Worm (Caenorhabditis elegans): ENCODE results near the gene F57C2.5.

F57C2.5 gene

DNA sequence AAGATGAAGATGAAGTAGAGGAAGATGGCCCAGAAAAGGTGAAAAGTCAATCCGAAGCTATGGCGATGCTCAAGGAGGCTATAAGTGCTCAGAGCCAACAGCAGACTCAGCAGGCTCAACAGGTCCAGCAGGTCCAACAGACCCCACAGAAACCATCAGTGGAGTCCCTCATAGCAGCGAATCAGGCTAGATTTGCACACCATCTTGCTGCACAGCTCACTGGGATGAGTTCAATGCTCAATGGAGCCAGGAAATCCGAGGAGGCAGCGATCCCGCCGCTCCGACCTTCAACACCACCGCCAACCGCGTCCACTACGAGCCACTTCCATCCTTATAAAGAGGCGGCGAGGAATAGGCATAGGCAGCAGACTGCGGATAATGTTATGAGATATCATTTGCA, 46.8 kb upstream of the F57C2.5 start:
- no peak for TF ChIP-seq ceh-27 (GFP tag; optimal IDR thresholded peaks at IDR 0.05)
- TF ChIP-seq nfyb-1 (GFP tag; IDR thresholded peaks at IDR 0.05), result 0 out of 2 replicates have a peak, but pooled peaks have one; percentile 14
- TF ChIP-seq zfh-2 (GFP tag; conservative IDR thresholded peaks at IDR 0.05), result peak; percentile 79

DNA sequence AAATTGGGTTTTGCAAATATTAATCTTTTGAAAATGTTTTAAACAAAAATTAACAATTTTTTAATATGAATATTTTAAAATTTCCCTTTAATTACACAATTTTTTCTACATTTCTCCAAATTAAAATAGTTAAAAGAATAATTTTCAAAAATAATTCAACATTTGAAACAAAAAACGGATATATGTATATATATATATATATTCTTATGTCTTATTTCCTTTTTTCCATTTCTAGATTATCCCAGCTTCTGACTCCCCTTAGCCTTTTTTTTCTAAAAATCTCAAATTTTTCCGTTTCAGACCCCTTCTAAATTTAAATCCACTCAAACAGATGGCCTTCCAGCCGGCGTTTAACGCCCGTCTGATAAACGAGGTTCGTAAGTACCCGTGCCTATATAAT, 45.3 kb upstream of the F57C2.5 start, which contains the start of gene madf-5:
Gene madf-5, plus strand, starts transcription at position 301 of the 400 bp plus-strand sequence.
- no peak for TF ChIP-seq ztf-26 (tag; optimal IDR thresholded peaks at IDR 0.05)
- TF ChIP-seq sea-2 (GFP tag; IDR thresholded peaks at IDR 0.05), result no peak
- TF ChIP-seq ZK185.1 (tag; optimal IDR thresholded peaks at IDR 0.05; ENCODE audit: poor library complexity, severe bottlenecking), result no peak
- TF ChIP-seq madf-6 (GFP tag; IDR thresholded peaks at IDR 0.05), result no peak
- TF ChIP-seq C06A6.2 (GFP tag; conservative IDR thresholded peaks at IDR 0.05), result no peak
- no peak for TF ChIP-seq lsl-1 (GFP tag; optimal IDR thresholded peaks at IDR 0.05)
- TF ChIP-seq Y67H2A.10 (GFP tag; conservative IDR thresholded peaks at IDR 0.05), result no peak
- no peak for TF ChIP-seq ztf-28 (GFP tag; IDR thresholded peaks at IDR 0.05)
- no peak for TF ChIP-seq ztf-25 (GFP tag; IDR thresholded peaks at IDR 0.05)
- no peak for TF ChIP-seq lsy-27 (tag; optimal IDR thresholded peaks at IDR 0.05; ENCODE audit: borderline replicate concordance, insufficient read depth)
- TF ChIP-seq F49E8.2 (tag; optimal IDR thresholded peaks at IDR 0.05; ENCODE audit: insufficient read depth), result no peak
- TF ChIP-seq ztf-22 (GFP tag; optimal IDR thresholded peaks at IDR 0.05), result no peak
- TF ChIP-seq Y95B8A.8 (GFP tag; IDR thresholded peaks at IDR 0.05), result no peak
- TF ChIP-seq B0336.3 (GFP tag; IDR thresholded peaks at IDR 0.05), result no peak
- TF ChIP-seq lin-26 (GFP tag; IDR thresholded peaks at IDR 0.05), result no peak
- TF ChIP-seq bed-2 (GFP tag; IDR thresholded peaks at IDR 0.05), result no peak
- no peak for TF ChIP-seq efl-1 (GFP tag; optimal IDR thresholded peaks at IDR 0.05)
- no peak for TF ChIP-seq lin-54 (GFP tag; optimal IDR thresholded peaks at IDR 0.05)

DNA sequence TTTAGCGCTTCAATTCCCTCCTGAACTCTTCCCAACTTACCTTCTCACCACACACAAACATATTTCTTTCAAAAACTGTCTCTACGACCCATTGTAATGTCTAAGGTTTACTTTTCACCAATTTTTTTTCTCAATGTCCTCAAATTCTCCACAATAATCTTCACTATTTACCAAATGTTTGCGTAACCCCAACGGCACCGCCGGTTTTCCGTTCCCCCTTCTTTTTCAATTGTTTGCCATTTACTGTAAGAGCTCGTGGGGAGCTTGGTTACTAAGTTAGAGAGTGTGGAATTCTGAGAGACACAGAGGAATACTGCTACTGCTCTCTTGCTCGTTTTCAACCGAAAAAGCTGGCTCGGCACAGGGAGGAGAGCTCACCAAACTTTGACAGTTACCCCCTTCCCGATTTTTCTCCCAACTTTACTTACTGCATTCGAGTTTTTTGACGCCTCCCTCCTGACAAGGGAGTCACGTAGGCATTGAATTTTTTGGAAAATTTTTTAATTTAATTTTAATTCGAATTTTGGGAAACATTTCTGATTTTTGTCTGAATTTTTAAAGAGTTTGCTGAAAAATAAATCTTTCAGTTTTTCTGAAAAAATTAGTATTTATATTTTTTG, 42.6 kb upstream of the F57C2.5 start:
- TF ChIP-seq Y56A3A.18 (GFP tag; IDR thresholded peaks at IDR 0.05) (no peak), lin-26 (GFP tag; IDR thresholded peaks at IDR 0.05) (no peak), F49E8.2 (tag; optimal IDR thresholded peaks at IDR 0.05; ENCODE audit: insufficient read depth) (no peak), lag-1 (GFP tag; IDR thresholded peaks at IDR 0.05) (no peak), nfyb-1 (GFP tag; IDR thresholded peaks at IDR 0.05) (no peak), pbrm-1 (GFP tag; IDR thresholded peaks at IDR 0.05) (no peak), ccch-3 (GFP tag; optimal IDR thresholded peaks at IDR 0.05) (no peak), T26A5.8 (tag; optimal IDR thresholded peaks at IDR 0.05) (no peak), dpff-1 (tag; optimal IDR thresholded peaks at IDR 0.05) (no peak), ceh-58 (GFP tag; IDR thresholded peaks at IDR 0.05) (no peak), attf-6 (GFP tag; IDR thresholded peaks at IDR 0.05) (no peak), attf-3 (GFP tag; conservative IDR thresholded peaks at IDR 0.05) (no peak), ceh-91 (GFP tag; IDR thresholded peaks at IDR 0.05) (no peak), rec-8 (tag; optimal IDR thresholded peaks at IDR 0.05) (no peak), madf-10 (tag; optimal IDR thresholded peaks at IDR 0.05) (no peak), let-526 (GFP tag; IDR thresholded peaks at IDR 0.05) (no peak), snpc-4 (GFP tag; optimal IDR thresholded peaks at IDR 0.05) (no peak), snpc-4 (tag; optimal IDR thresholded peaks at IDR 0.05) (no peak), repo-1 (tag; optimal IDR thresholded peaks at IDR 0.05) (no peak), snpc-3.4 (tag; optimal IDR thresholded peaks at IDR 0.05) (no peak)

Measured in whole organism, young adult.